Worm (Caenorhabditis elegans) whole organism, L4 larva: Measurements from ENCODE around the gene C16A3.5.

Experiments used
- F49E8.2 ChIP-seq: sonication (generic microtip); optimal IDR thresholded peaks from 2 replicates; lab custom pipeline; 2016; ENCODE audit warnings: missing compliant biosample characterization, mild to moderate bottlenecking, missing genetic modification characterization, borderline replicate concordance
- Y48G9A.11 ChIP-seq: fragments of 200-800 bp; sonication (Bioruptor generic); IDR thresholded peaks from 2 replicates; pipeline ENCODE4 v1.3.6; 2022; ENCODE audit warnings: missing genetic modification reagents, missing genetic modification characterization, missing compliant biosample characterization
- ceh-44 ChIP-seq: fragments of 200-800 bp; sonication (Bioruptor generic); IDR thresholded peaks from 2 replicates; pipeline ENCODE4 v1.3.6; 2022; ENCODE audit warnings: missing genetic modification reagents, missing genetic modification characterization, missing compliant biosample characterization
- daf-8 ChIP-seq: fragments of 200-800 bp; sonication (Bioruptor generic); IDR thresholded peaks from 2 replicates; pipeline ENCODE4 v1.3.6; 2022; ENCODE audit warnings: missing genetic modification characterization, missing compliant biosample characterization
- dpl-1 ChIP-seq: fragments of 150-350 bp; optimal IDR thresholded peaks from 2 replicates; lab custom pipeline; 2014; ENCODE audit warnings: missing biosample characterization, missing genetic modification reagents, missing genetic modification characterization
- hmg-1.1 ChIP-seq: fragments of 200-800 bp; sonication (Bioruptor generic); IDR thresholded peaks from 2 replicates; pipeline ENCODE4 v1.3.6; 2022; ENCODE audit warnings: missing genetic modification reagents, missing genetic modification characterization, missing compliant biosample characterization
- mdt-29 ChIP-seq: fragments of 200-800 bp; sonication (Bioruptor generic); IDR thresholded peaks from 2 replicates; pipeline ENCODE4 v1.3.6; 2022; ENCODE audit warnings: missing genetic modification reagents, missing genetic modification characterization, missing compliant biosample characterization
- nhr-11 ChIP-seq: fragments of 150-350 bp; optimal IDR thresholded peaks from 2 replicates; lab custom pipeline; 2014; ENCODE audit warnings: missing biosample characterization, missing genetic modification characterization
- nhr-237 ChIP-seq: sonication (generic microtip); optimal IDR thresholded peaks from 2 replicates; lab custom pipeline; 2017; ENCODE audit warnings: missing biosample characterization, missing genetic modification characterization
- skn-1 ChIP-seq: fragments of 150-350 bp; optimal IDR thresholded peaks from 2 replicates; lab custom pipeline; 2014; ENCODE audit warnings: missing biosample characterization, missing genetic modification characterization
- snpc-4 ChIP-seq: fragments of 150-350 bp; optimal IDR thresholded peaks from 2 replicates; lab custom pipeline; 2014; ENCODE audit warnings: missing biosample characterization, missing genetic modification characterization
- unc-39 ChIP-seq: sonication (generic microtip); optimal IDR thresholded peaks from 2 replicates; lab custom pipeline; 2017; ENCODE audit warnings: missing biosample characterization, missing genetic modification characterization
- unc-62 ChIP-seq, 3 experiments: fragments of 150-350 bp in 1 of 3; sonication (generic microtip); optimal IDR thresholded peaks in 2 of 3; peaks in 1 of 3; 1 replicate in 1 of 3; 2 replicates in 2 of 3; lab custom pipeline; 2014 to 2017; ENCODE audit warnings: missing biosample characterization in 3 of 3, missing genetic modification characterization in 3 of 3, missing genetic modification reagents in 3 of 3, missing genotype in 1 of 3

DNA sequence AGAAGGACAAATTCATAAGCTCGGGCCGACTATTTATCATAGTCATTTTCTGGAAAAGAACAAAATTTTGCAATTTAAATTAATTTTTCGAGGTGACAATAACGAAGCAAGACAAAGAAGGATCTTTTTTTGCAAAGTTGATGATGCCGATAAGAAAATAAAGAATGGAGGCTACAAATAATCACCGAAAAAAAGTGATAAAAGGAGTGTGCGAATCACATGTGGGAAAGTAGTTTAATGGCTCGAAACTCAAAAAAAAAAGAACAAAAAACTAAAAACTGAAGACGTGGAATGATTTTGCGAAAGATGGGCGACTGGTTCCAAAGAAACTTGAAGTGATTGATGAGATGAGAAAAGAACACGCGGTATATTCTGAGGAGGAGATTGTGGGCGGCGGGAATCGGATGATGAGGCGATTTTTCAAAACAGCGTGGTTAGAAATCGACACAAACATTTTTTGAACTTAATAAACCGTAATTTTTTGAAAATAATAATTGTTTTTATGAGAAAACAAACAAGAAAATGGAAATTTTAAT, 38.9 kb downstream of the C16A3.5 start, which contains the start of gene atgl-1:
- no peak for TF ChIP-seq skn-1 (tag; lab: Kevin White, UChicago)
- no peak for TF ChIP-seq dpl-1 (GFP tag; lab: Kevin White, UChicago)
- TF ChIP-seq hmg-1.1 (GFP tag; lab: Robert Waterston, UW) = no peak
- no peak for TF ChIP-seq nhr-237 (tag; lab: Kevin White, UChicago)
- TF ChIP-seq snpc-4 (tag; lab: Kevin White, UChicago) = no peak
- no peak for TF ChIP-seq unc-62 (GFP tag; optimal IDR thresholded peaks at IDR 0.05 in 1 of 2; lab: Kevin White, UChicago)
- TF ChIP-seq unc-62 (tag; optimal IDR thresholded peaks at IDR 0.05; lab: Kevin White, UChicago) = no peak
- TF ChIP-seq unc-39 = no peak
- TF ChIP-seq nhr-11 (tag; lab: Kevin White, UChicago) = no peak
- no peak for TF ChIP-seq Y48G9A.11 (GFP tag; lab: Robert Waterston, UW)
- no peak for TF ChIP-seq ceh-44 (GFP tag; lab: Robert Waterston, UW)
- no peak for TF ChIP-seq mdt-29 (GFP tag; lab: Robert Waterston, UW)
- no peak for TF ChIP-seq F49E8.2 (tag; lab: Kevin White, UChicago)
- no peak for TF ChIP-seq daf-8
